Worm (Caenorhabditis elegans): Measurements from ENCODE around the gene Y52E8A.6.
A peak's percentile ranks its signal among the peaks of the same experiment; 100 is the strongest.

Y52E8A.6 gene

ce11 chrII:4299227-4299703, 20.5 kb downstream of the Y52E8A.6 start, which contains the start of gene sco-1:
TSS of gene sco-1 (plus strand) at chrII:4299653.
- TF ChIP-seq crh-2 (tag; optimal IDR thresholded peaks at IDR 0.05) (peak; percentile 97), R02D3.7 (tag; optimal IDR thresholded peaks at IDR 0.05) (peak; percentile 100), mbf-1 (tag; optimal IDR thresholded peaks at IDR 0.05) (no peak), elt-1 (tag; optimal IDR thresholded peaks at IDR 0.05) (no peak), nhr-23 (tag; optimal IDR thresholded peaks at IDR 0.05) (no peak), C34F6.9 (tag; optimal IDR thresholded peaks at IDR 0.05) (peak; percentile 95), peb-1 (tag; optimal IDR thresholded peaks at IDR 0.05) (no peak), ztf-1 (GFP tag; conservative IDR thresholded peaks at IDR 0.05) (no peak), sma-9 (GFP tag; optimal IDR thresholded peaks at IDR 0.05) (peak; percentile 98), sma-9 (tag; optimal IDR thresholded peaks at IDR 0.05) (no peak), lsy-2 (tag; optimal IDR thresholded peaks at IDR 0.05) (peak; percentile 93 to 97), F13H6.1 (tag; optimal IDR thresholded peaks at IDR 0.05) (peak; percentile 94), sma-3 (GFP tag; optimal IDR thresholded peaks at IDR 0.05) (peak; percentile 98), alr-1 (tag; optimal IDR thresholded peaks at IDR 0.05) (no peak), nhr-129 (tag; optimal IDR thresholded peaks at IDR 0.05) (peak; percentile 79), lin-11 (tag; optimal IDR thresholded peaks at IDR 0.05) (peak; percentile 96), lin-39 (tag; optimal IDR thresholded peaks at IDR 0.05) (no peak), nhr-12 (tag; optimal IDR thresholded peaks at IDR 0.05) (peak; percentile 34), nhr-6 (tag; optimal IDR thresholded peaks at IDR 0.05) (peak; percentile 81), unc-39 (tag; optimal IDR thresholded peaks at IDR 0.05) (no peak), fos-1 (tag; optimal IDR thresholded peaks at IDR 0.05) (peak; percentile 91), unc-55 (GFP tag; optimal IDR thresholded peaks at IDR 0.05) (peak; percentile 99), dmd-4 (tag; optimal IDR thresholded peaks at IDR 0.05) (peak; percentile 31), unc-62 (GFP tag; optimal IDR thresholded peaks at IDR 0.05) (peak; percentile 82), nhr-237 (tag; optimal IDR thresholded peaks at IDR 0.05) (peak; percentile 60), snpc-4 (tag; optimal IDR thresholded peaks at IDR 0.05) (peak; percentile 85), Y55F3AM.14 (GFP tag; optimal IDR thresholded peaks at IDR 0.05) (peak; percentile 84), sem-4 (tag; optimal IDR thresholded peaks at IDR 0.05) (peak; percentile 94), mab-5 (tag; optimal IDR thresholded peaks at IDR 0.05) (peak; percentile 95), nhr-10 (tag; optimal IDR thresholded peaks at IDR 0.05) (peak; percentile 49), skn-1 (tag; optimal IDR thresholded peaks at IDR 0.05) (peak; percentile 4), blmp-1 (tag; optimal IDR thresholded peaks at IDR 0.05; ENCODE audit: insufficient read depth) (peak; percentile 74), ceh-82 (tag; optimal IDR thresholded peaks at IDR 0.05) (no peak), elt-3 (tag; optimal IDR thresholded peaks at IDR 0.05) (no peak), gmeb-1 (tag; optimal IDR thresholded peaks at IDR 0.05) (peak; percentile 93), nhr-77 (tag; optimal IDR thresholded peaks at IDR 0.05) (peak; percentile 73), nhr-11 (tag; optimal IDR thresholded peaks at IDR 0.05) (no peak), aly-2 (tag; optimal IDR thresholded peaks at IDR 0.05) (no peak), ztf-11 (tag; optimal IDR thresholded peaks at IDR 0.05) (peak; percentile 32), mdl-1 (tag; optimal IDR thresholded peaks at IDR 0.05) (peak in 1 of 2 experiments; percentile 70), nhr-21 (tag; optimal IDR thresholded peaks at IDR 0.05) (peak; percentile 94), ceh-16 (tag; optimal IDR thresholded peaks at IDR 0.05) (peak; percentile 95), ama-1 (optimal IDR thresholded peaks at IDR 0.05) (peak; percentile 63), lin-13 (GFP tag; optimal IDR thresholded peaks at IDR 0.05) (peak; percentile 97), ztf-4 (tag; optimal IDR thresholded peaks at IDR 0.05) (peak; percentile 82), zag-1 (tag; optimal IDR thresholded peaks at IDR 0.05) (peak; percentile 56), nhr-25 (tag; optimal IDR thresholded peaks at IDR 0.05) (peak; percentile 96), egl-27 (tag; optimal IDR thresholded peaks at IDR 0.05) (peak; percentile 95), ZK546.5 (tag; optimal IDR thresholded peaks at IDR 0.05) (peak; percentile 72)

All from whole organism, L2 larva.